Worm (Caenorhabditis elegans): ENCODE results near the gene T10C6.10.

Gene T10C6.10

DNA sequence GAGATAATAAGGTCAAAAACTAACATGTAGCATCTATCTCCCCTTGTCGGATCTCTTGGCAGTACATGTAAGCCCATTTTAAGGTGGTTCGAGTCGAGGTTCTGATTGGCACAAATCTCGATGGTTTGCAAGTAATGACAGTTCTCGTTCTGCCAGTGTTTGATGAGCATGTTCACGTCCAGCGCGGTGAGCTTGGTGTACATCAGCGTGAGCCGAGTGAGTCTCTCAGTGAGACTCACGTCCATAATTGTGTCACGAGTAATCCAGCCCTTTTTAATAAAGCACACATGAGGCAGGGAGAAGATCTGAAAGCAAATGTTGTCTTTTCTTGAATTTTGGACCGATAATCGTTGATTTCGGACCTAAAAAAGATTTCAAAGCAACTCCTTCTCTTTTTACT lies 3.5 kb upstream of the T10C6.10 start, which contains the start of gene T10C6.16:
Gene T10C6.16, minus strand, starts transcription at position 245 of the 400 bp plus-strand sequence.
- no peak for TF ChIP-seq tbp1 (GFP tag; optimal IDR thresholded peaks at IDR 0.05)
- TF ChIP-seq let-607 (tag; optimal IDR thresholded peaks at IDR 0.05): no peak
- TF ChIP-seq Y95B8A.8 (GFP tag; IDR thresholded peaks at IDR 0.05): no peak
- TF ChIP-seq fkh-3 (tag; optimal IDR thresholded peaks at IDR 0.05): no peak
- TF ChIP-seq ceh-91 (GFP tag; IDR thresholded peaks at IDR 0.05): no peak
- TF ChIP-seq F39B2.1 (GFP tag; IDR thresholded peaks at IDR 0.05): no peak
- no peak for TF ChIP-seq F37B4.10 (GFP tag; IDR thresholded peaks at IDR 0.05)
- TF ChIP-seq nfyb-1 (GFP tag; IDR thresholded peaks at IDR 0.05): no peak
- no peak for TF ChIP-seq Y53G8AR.9 (GFP tag; conservative IDR thresholded peaks at IDR 0.05)

DNA sequence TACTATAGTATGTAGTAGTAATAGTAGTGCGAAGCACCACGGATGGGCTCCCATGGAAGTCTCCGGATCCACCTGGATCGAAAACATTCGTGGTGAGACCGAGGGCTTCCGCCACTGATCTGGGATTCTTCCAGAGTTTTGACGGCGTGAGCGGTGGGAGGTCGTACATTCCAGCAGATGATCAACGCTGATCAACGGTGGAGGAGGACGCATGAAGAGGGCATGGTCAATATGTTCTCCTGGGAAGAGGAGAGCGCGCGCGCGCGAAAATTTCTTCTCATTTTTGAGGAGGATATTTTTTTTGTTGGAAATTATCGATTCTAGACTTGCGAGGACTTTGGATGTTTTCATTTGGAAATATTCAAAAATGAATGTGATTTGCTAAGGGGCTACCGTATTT lies 2.7 kb upstream of the T10C6.10 start:
- TF ChIP-seq aptf-2 (GFP tag; conservative IDR thresholded peaks at IDR 0.05) (peak; percentile 99), madf-8 (GFP tag; conservative IDR thresholded peaks at IDR 0.05) (peak; percentile 56; the same call in 1 of the 2 replicates), dpff-1 (tag; optimal IDR thresholded peaks at IDR 0.05) (no peak), aptf-3 (GFP tag; IDR thresholded peaks at IDR 0.05) (peak; percentile 97), ceh-79 (tag; optimal IDR thresholded peaks at IDR 0.05) (no peak), madf-6 (GFP tag; IDR thresholded peaks at IDR 0.05) (peak; percentile 86), zfh-2 (GFP tag; conservative IDR thresholded peaks at IDR 0.05) (0 out of 2 replicates have a peak, but pooled peaks have one; percentile 39)

DNA sequence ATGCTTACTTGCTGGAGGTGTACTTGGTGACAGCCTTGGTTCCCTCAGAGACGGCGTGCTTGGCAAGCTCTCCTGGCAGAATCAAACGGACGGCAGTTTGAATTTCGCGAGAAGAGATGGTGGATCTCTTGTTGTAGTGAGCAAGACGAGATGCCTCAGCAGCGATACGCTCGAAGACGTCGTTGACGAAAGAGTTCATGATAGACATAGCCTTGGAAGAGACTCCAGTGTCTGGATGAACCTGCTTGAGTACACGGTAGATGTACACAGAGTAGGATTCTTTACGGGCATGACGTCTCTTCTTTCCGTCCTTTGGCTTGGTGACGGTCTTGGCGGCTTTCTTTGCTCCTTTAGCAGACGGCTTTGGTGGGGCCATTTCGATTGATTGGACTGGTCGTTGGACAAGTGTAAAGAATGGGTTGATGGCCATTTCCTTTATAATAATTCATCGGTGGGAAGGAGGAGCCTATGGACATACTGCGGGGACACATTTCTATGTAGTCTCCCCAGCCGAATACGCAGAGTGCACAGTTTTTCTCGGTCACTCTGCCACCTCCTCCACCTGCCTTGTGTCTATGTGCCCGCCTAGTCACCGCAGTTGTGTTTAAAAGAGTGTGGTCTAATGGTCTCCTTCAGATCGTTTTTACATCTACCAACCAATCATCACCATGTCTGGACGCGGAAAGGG lies 4.1 kb downstream of the T10C6.10 start, which contains the start of the genes his-4 and his-3:
Gene his-4, minus strand, starts transcription at position 376 of the 688 bp plus-strand sequence.
Gene his-3, plus strand, starts transcription at position 669 of the 688 bp plus-strand sequence.
- TF ChIP-seq pbrm-1 (GFP tag; IDR thresholded peaks at IDR 0.05): peak; percentile 31
- TF ChIP-seq dox-1 (GFP tag; IDR thresholded peaks at IDR 0.05): 0 out of 2 replicates have a peak, but pooled peaks have one; percentile 15
- peak; percentile 88; the same call in 1 of the 2 replicates for TF ChIP-seq F39B2.1 (GFP tag; IDR thresholded peaks at IDR 0.05)
- 0 out of 2 replicates have a peak, but pooled peaks have one; percentile 13 for TF ChIP-seq mcd-1 (GFP tag; IDR thresholded peaks at IDR 0.05)
- 0 out of 2 replicates have a peak, but pooled peaks have one; percentile 15 for TF ChIP-seq hsf-1 (GFP tag; IDR thresholded peaks at IDR 0.05)
- TF ChIP-seq hmg-1.2 (GFP tag; IDR thresholded peaks at IDR 0.05): peak; percentile 10; the same call in 1 of the 2 replicates
- TF ChIP-seq nhr-80 (tag; optimal IDR thresholded peaks at IDR 0.05): peak; percentile 17

DNA sequence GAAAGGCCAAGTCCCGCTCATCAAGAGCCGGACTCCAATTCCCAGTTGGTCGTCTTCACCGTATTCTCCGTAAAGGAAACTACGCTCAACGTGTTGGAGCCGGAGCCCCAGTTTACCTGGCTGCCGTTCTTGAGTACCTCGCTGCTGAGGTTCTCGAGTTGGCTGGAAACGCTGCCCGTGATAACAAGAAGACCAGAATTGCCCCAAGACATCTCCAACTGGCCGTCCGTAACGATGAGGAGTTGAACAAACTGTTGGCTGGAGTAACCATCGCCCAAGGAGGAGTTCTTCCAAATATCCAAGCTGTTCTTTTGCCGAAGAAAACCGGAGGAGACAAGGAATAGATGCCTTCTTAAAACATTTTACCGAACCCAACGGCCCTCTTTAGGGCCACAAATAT lies 4.6 kb downstream of the T10C6.10 start:
- peak; percentile 31; the same call in 1 of the 2 replicates for TF ChIP-seq ekl-4 (GFP tag; IDR thresholded peaks at IDR 0.05)

DNA sequence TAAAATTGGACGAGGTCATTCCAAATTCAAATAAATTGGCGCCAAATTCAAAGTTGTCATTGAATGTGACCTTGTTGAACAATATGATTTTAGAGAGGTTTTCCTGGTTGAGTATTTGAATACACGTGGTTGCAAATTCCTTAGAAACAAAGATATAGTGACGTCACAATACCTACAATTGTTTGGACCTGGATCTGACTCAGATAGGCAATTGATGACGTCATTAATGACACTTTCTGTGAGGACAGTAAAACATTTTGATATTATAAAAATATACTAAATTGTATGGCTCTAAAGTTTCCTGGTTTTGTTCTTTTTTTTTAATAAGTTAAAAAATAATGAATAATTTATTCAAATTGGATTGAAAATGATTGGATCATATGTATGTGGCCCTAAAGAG lies 5.2 kb downstream of the T10C6.10 start:
- TF ChIP-seq F57C9.4 (tag; optimal IDR thresholded peaks at IDR 0.05) (no peak), snpc-1.3 (tag; optimal IDR thresholded peaks at IDR 0.05; ENCODE audit: insufficient read depth) (no peak), B0019.2 (GFP tag; conservative IDR thresholded peaks at IDR 0.05) (no peak), nhr-120 (GFP tag; IDR thresholded peaks at IDR 0.05) (no peak), akir-1 (GFP tag; optimal IDR thresholded peaks at IDR 0.05) (no peak), lsy-27 (tag; optimal IDR thresholded peaks at IDR 0.05; ENCODE audit: borderline replicate concordance, insufficient read depth) (no peak), zim-3 (tag; optimal IDR thresholded peaks at IDR 0.05) (no peak), aptf-3 (GFP tag; IDR thresholded peaks at IDR 0.05) (no peak), F37B4.10 (GFP tag; IDR thresholded peaks at IDR 0.05) (no peak), mel-28 (tag; optimal IDR thresholded peaks at IDR 0.05; ENCODE audit: borderline replicate concordance) (no peak), mcd-1 (GFP tag; IDR thresholded peaks at IDR 0.05) (no peak), mes-4 (tag; optimal IDR thresholded peaks at IDR 0.05) (no peak)

Data from whole organism, young adult.